Fruit fly (Drosophila melanogaster) whole organism, embryonic: ENCODE measurements around the gene CG45428.

Experiments
- CG10274 ChIP-seq: fragments of 200-800 bp; sonication (Bioruptor generic); optimal IDR thresholded peaks from 3 replicates; lab custom pipeline; 2017; ENCODE audit warnings: missing biosample characterization, mild to moderate bottlenecking, missing genetic modification characterization
- CG10321 ChIP-seq: fragments of 200-800 bp; sonication (Bioruptor generic); IDR thresholded peaks from 2 replicates; pipeline ENCODE4 v1.3.6; 2022; ENCODE audit warnings: missing biosample characterization, missing genetic modification characterization
- CG11456 ChIP-seq: fragments of 200-800 bp; sonication (Bioruptor generic); IDR thresholded peaks from 3 replicates; pipeline ENCODE4 v1.3.6; 2022; ENCODE audit warnings: missing biosample characterization, missing genetic modification characterization
- CG13296 ChIP-seq: fragments of 200-800 bp; sonication (Bioruptor generic); optimal IDR thresholded peaks from 3 replicates; lab custom pipeline; 2018; ENCODE audit warnings: missing biosample characterization, mild to moderate bottlenecking, missing genetic modification characterization
- CG14860 ChIP-seq: fragments of 200-800 bp; sonication (Bioruptor generic); IDR thresholded peaks from 3 replicates; pipeline ENCODE4 v1.3.6; 2022; ENCODE audit warnings: missing biosample characterization, missing genetic modification characterization; ENCODE audit not compliant: partially characterized antibody
- CG15696 ChIP-seq: fragments of 200-800 bp; sonication (Bioruptor generic); optimal IDR thresholded peaks from 2 replicates; lab custom pipeline; 2019; ENCODE audit warnings: missing biosample characterization, mild to moderate bottlenecking, missing genetic modification characterization, moderate library complexity
- CG16813 ChIP-seq: fragments of 200-800 bp; sonication (Bioruptor generic); IDR thresholded peaks from 3 replicates; pipeline ENCODE4 v1.3.6; 2022; ENCODE audit warnings: missing biosample characterization, missing genetic modification characterization; ENCODE audit not compliant: partially characterized antibody
- CG1832 ChIP-seq: fragments of 200-800 bp; sonication (Bioruptor generic); optimal IDR thresholded peaks from 2 replicates; lab custom pipeline; 2017; ENCODE audit warnings: missing biosample characterization, mild to moderate bottlenecking, missing genetic modification characterization, inconsistent platforms
- CG32532 ChIP-seq: fragments of 200-800 bp; sonication (Bioruptor generic); IDR thresholded peaks from 2 replicates; pipeline ENCODE4 v1.3.6; 2022; ENCODE audit warnings: missing biosample characterization, missing genetic modification characterization
- CG3726 ChIP-seq: fragments of 200-800 bp; sonication (Bioruptor generic); IDR thresholded peaks from 3 replicates; pipeline ENCODE4, ENCODE4 v1.3.6; 2022; ENCODE audit warnings: missing biosample characterization, missing genetic modification characterization
- CG6254 ChIP-seq: fragments of 200-800 bp; sonication (Bioruptor generic); optimal IDR thresholded peaks from 3 replicates; lab custom pipeline; 2017; ENCODE audit warnings: mild to moderate bottlenecking, missing biosample characterization, missing genetic modification reagents, missing genetic modification characterization
- CG6654 ChIP-seq: fragments of 200-800 bp; sonication (Bioruptor generic); optimal IDR thresholded peaks from 2 replicates; lab custom pipeline; 2017; ENCODE audit warnings: missing biosample characterization, mild to moderate bottlenecking, missing genetic modification characterization
- Camta ChIP-seq: fragments of 200-800 bp; sonication (Bioruptor generic); optimal IDR thresholded peaks from 2 replicates; lab custom pipeline; 2016; ENCODE audit warnings: missing biosample characterization, missing genetic modification characterization
- Dbx ChIP-seq: fragments of 200-800 bp; sonication (Bioruptor generic); IDR thresholded peaks from 3 replicates; pipeline ENCODE4 v1.3.6; 2022; ENCODE audit warnings: missing biosample characterization, missing genetic modification characterization
- Deaf1 ChIP-seq: fragments of 200-800 bp; optimal IDR thresholded peaks from 3 replicates; lab custom pipeline; 2019; ENCODE audit warnings: missing biosample characterization, mild to moderate bottlenecking, missing genetic modification characterization, moderate library complexity
- Dfd ChIP-seq, 2 experiments: fragments of >200 bp; optimal IDR thresholded peaks; 2 replicates each; lab custom pipeline; 2017; ENCODE audit warnings: missing biosample characterization in 2 of 2, missing genetic modification characterization in 2 of 2
- Dll ChIP-seq: fragments of 200-800 bp; sonication (Bioruptor generic); IDR thresholded peaks from 4 replicates; pipeline ENCODE4 v1.3.6; 2022; ENCODE audit warnings: missing biosample characterization, missing genetic modification characterization; ENCODE audit not compliant: partially characterized antibody
- GATAe ChIP-seq: fragments of 200-800 bp; sonication (Bioruptor generic); conservative IDR thresholded peaks from 2 replicates; pipeline ENCODE4 v1.3.6; 2022; ENCODE audit warnings: missing biosample characterization, missing genetic modification characterization
- Gug ChIP-seq: fragments of 200-800 bp; sonication (Bioruptor generic); IDR thresholded peaks from 4 replicates; pipeline ENCODE4 v1.3.6; 2022; ENCODE audit warnings: missing biosample characterization, missing genetic modification characterization
- HHEX ChIP-seq: fragments of 200-800 bp; sonication (Bioruptor generic); optimal IDR thresholded peaks from 3 replicates; lab custom pipeline; 2017; ENCODE audit warnings: missing biosample characterization, mild to moderate bottlenecking, missing genetic modification characterization, missing genetic modification reagents
- HLH4C ChIP-seq: fragments of 200-800 bp; sonication (Bioruptor generic); IDR thresholded peaks from 3 replicates; pipeline ENCODE4 v1.3.6; 2022; ENCODE audit warnings: missing biosample characterization, missing genetic modification characterization; ENCODE audit not compliant: partially characterized antibody
- Hsf ChIP-seq: fragments of 200-800 bp; sonication (Bioruptor generic); optimal IDR thresholded peaks from 3 replicates; lab custom pipeline; 2016; ENCODE audit warnings: missing biosample characterization, missing genetic modification characterization
- Nf-YC ChIP-seq: fragments of 200-800 bp; optimal IDR thresholded peaks from 3 replicates; lab custom pipeline; 2019; ENCODE audit warnings: missing biosample characterization, mild to moderate bottlenecking, missing genetic modification characterization, moderate library complexity
- Scr ChIP-seq: fragments of 200-800 bp; sonication (Bioruptor generic); IDR thresholded peaks from 2 replicates; pipeline ENCODE4 v1.3.6; 2022; ENCODE audit warnings: missing biosample characterization, missing genetic modification characterization; ENCODE audit not compliant: partially characterized antibody
- Trl ChIP-seq, 3 experiments: fragments of >200 bp in 2 of 3; fragments of 200-800 bp in 1 of 3; sonication (Bioruptor generic) in 1 of 3; optimal IDR thresholded peaks; 2 replicates in 1 of 3; 3 replicates in 2 of 3; lab custom pipeline; 2016 to 2017; ENCODE audit warnings: missing biosample characterization in 1 of 3, missing genetic modification characterization in 1 of 3
- ara ChIP-seq: fragments of 200-800 bp; sonication (Bioruptor generic); IDR thresholded peaks from 2 replicates; pipeline ENCODE4 v1.3.6; 2022; ENCODE audit warnings: missing biosample characterization, missing genetic modification characterization
- bsh ChIP-seq, 2 experiments: fragments of 200-800 bp; sonication (Bioruptor generic); optimal IDR thresholded peaks; 2 replicates each; lab custom pipeline; 2017 to 2018; ENCODE audit warnings: mild to moderate bottlenecking in 2 of 2, missing biosample characterization in 2 of 2, missing genetic modification characterization in 2 of 2, moderate library complexity in 1 of 2
- chif ChIP-seq, 2 experiments: fragments of 200-800 bp; sonication (Bioruptor generic); optimal IDR thresholded peaks; 3 replicates each; lab custom pipeline; 2016; ENCODE audit warnings: missing biosample characterization in 2 of 2, missing genetic modification characterization in 2 of 2
- chinmo ChIP-seq: fragments of 200-800 bp; sonication (Bioruptor generic); IDR thresholded peaks from 4 replicates; pipeline ENCODE4 v1.3.6; 2022; ENCODE audit warnings: missing biosample characterization, missing genetic modification characterization; ENCODE audit not compliant: partially characterized antibody
- ci ChIP-seq: fragments of 200-800 bp; sonication (Bioruptor generic); IDR thresholded peaks from 3 replicates; pipeline ENCODE4 v1.3.6; 2022; ENCODE audit warnings: missing biosample characterization, missing genetic modification characterization
- corto ChIP-seq: fragments of 200-800 bp; sonication (Bioruptor generic); optimal IDR thresholded peaks from 2 replicates; lab custom pipeline; 2016; ENCODE audit warnings: missing biosample characterization, mild to moderate bottlenecking, missing genetic modification characterization, moderate library complexity
- crol ChIP-seq: fragments of 200-800 bp; sonication (Bioruptor generic); IDR thresholded peaks from 2 replicates; pipeline ENCODE4 v1.3.6; 2022; ENCODE audit warnings: missing biosample characterization, missing genetic modification characterization
- ewg ChIP-seq: fragments of 200-800 bp; sonication (Bioruptor generic); optimal IDR thresholded peaks from 3 replicates; lab custom pipeline; 2017; ENCODE audit warnings: mild to moderate bottlenecking, missing biosample characterization, missing genetic modification reagents, missing genetic modification characterization
- lbe ChIP-seq: fragments of 200-800 bp; sonication (Bioruptor generic); optimal IDR thresholded peaks from 2 replicates; lab custom pipeline; 2016; ENCODE audit warnings: missing biosample characterization, mild to moderate bottlenecking, missing genetic modification characterization
- nom ChIP-seq: fragments of 200-800 bp; sonication (Bioruptor generic); optimal IDR thresholded peaks from 2 replicates; lab custom pipeline; 2017; ENCODE audit warnings: missing biosample characterization, missing genetic modification characterization, mild to moderate bottlenecking, moderate library complexity, missing genetic modification reagents
- scrt ChIP-seq: fragments of 200-800 bp; sonication (Bioruptor generic); optimal IDR thresholded peaks from 2 replicates; lab custom pipeline; 2018; ENCODE audit warnings: missing biosample characterization, mild to moderate bottlenecking, missing genetic modification characterization, moderate library complexity
- sens ChIP-seq: fragments of 200-800 bp; sonication (Bioruptor generic); peaks from one replicate; lab custom pipeline; 2016; ENCODE audit warnings: missing biosample characterization, missing genetic modification characterization
- sr ChIP-seq: fragments of 200-800 bp; sonication (Bioruptor generic); IDR thresholded peaks from 3 replicates; pipeline ENCODE4 v1.3.6; 2022; ENCODE audit warnings: missing biosample characterization, missing genetic modification characterization
- tgo ChIP-seq: fragments of 200-800 bp; sonication (Bioruptor generic); IDR thresholded peaks from 3 replicates; pipeline ENCODE4 v1.3.6; 2022; ENCODE audit warnings: missing biosample characterization, missing genetic modification characterization
- ttk ChIP-seq: fragments of 200-800 bp; sonication (Bioruptor generic); IDR thresholded peaks from 2 replicates; pipeline ENCODE4 v2.1.2; 2022; ENCODE audit warnings: missing biosample characterization, missing genetic modification characterization
- zen2 ChIP-seq: fragments of 200-800 bp; sonication (Bioruptor generic); IDR thresholded peaks from 3 replicates; pipeline ENCODE4 v1.3.6; 2022; ENCODE audit warnings: missing biosample characterization, missing genetic modification characterization; ENCODE audit not compliant: partially characterized antibody

The CG45428 gene

DNA sequence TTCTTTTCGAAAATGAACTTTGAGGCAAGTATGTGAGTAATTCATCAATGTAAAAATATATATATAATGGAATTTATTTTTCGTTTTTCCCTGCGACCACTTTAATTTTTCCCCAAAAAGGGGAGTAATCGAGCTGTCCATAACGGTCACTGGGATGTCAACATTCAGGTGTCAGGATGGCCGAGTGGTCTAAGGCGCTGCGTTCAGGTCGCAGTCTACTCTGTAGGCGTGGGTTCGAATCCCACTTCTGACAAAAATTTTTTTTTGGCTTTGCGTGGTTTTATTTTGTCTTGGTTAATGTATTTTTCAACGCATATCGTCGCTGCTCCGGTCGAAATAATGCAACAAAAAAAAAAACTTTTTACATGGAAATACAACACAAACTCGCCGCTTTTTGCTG is 6.2 kb upstream of the CG45428 start (continued):
- TF ChIP-seq Scr (peak; percentile 67), CG16813 (peak; percentile 88), HLH4C (peak; percentile 74), Dll (GFP tag; lab: Robert Waterston, UW) (0 out of 4 replicates have a peak, but pooled peaks have one; percentile 36), Hsf (no peak)

DNA sequence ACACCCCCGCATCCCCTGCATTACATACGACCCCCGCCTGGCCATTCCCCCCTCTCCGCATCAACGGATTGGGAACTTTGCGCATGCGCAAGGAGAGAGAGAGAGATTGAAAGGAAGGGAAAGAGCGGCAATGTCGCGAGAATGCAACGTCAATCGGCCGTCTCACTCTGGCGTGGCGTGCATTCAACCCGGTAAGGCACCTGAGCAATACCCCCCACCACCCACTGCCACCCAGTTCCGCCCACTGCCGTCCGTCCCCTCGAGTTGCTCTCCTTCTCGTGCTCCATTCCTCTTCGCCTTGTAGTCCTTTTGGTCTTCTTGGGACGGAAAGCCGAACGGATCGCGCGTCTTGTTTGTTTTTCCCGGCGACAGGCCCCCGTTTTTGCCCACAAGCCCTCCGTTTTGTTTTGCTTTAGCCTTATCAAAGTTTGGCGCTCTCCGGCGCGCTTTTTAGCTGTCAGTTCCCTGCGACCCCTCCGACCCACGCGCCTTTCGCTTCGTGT is 2.9 kb upstream of the CG45428 start:
- TF ChIP-seq Dbx (GFP tag; lab: Robert Waterston, UW) (0 out of 3 replicates have a peak, but pooled peaks have one; percentile 12), CG10321 (GFP tag; lab: Robert Waterston, UW) (0 out of 2 replicates have a peak, but pooled peaks have one; percentile 33), ci (GFP tag; lab: Robert Waterston, UW) (0 out of 3 replicates have a peak, but pooled peaks have one; percentile 24), CG32532 (GFP tag; lab: Robert Waterston, UW) (0 out of 2 replicates have a peak, but pooled peaks have one; percentile 4), sens (GFP tag; lab: Kevin White, UChicago) (peak; percentile 14), ewg (GFP tag; lab: Kevin White, UChicago) (peak; percentile 94), ara (GFP tag; lab: Robert Waterston, UW) (0 out of 2 replicates have a peak, but pooled peaks have one; percentile 9), nom (GFP tag; lab: Kevin White, UChicago) (peak; percentile 86), CG6654 (no peak), CG1832 (GFP tag; lab: Kevin White, UChicago) (peak; percentile 20), zen2 (GFP tag; lab: Robert Waterston, UW) (0 out of 3 replicates have a peak, but pooled peaks have one; percentile 6), CG14860 (GFP tag; lab: Robert Waterston, UW) (0 out of 3 replicates have a peak, but pooled peaks have one; percentile 30), lbe (peak; percentile 45), chinmo (GFP tag; lab: Robert Waterston, UW) (0 out of 4 replicates have a peak, but pooled peaks have one; percentile 67), CG6254 (GFP tag; lab: Kevin White, UChicago) (peak; percentile 29), CG13296 (no peak), Camta (GFP tag; lab: Kevin White, UChicago) (no peak), CG10274 (no peak), Dfd (GFP tag; optimal IDR thresholded peaks at IDR 0.05; lab: Kevin White, UChicago) (no peak), Nf-YC (tag; lab: Kevin White, UChicago) (no peak), Deaf1 (tag; lab: Kevin White, UChicago) (peak; percentile 61), corto (no peak), scrt (GFP tag; lab: Kevin White, UChicago) (peak; percentile 45), Trl (optimal IDR thresholded peaks at IDR 0.05; lab: Kevin White, UChicago) (peak; percentile 56 to 67), Trl (GFP tag; optimal IDR thresholded peaks at IDR 0.05; lab: Kevin White, UChicago) (no peak), Gug (GFP tag; lab: Robert Waterston, UW) (no peak), CG15696 (no peak), CG3726 (GFP tag; lab: Robert Waterston, UW) (0 out of 3 replicates have a peak, but pooled peaks have one; percentile 30), tgo (GFP tag; lab: Robert Waterston, UW) (no peak), GATAe (0 out of 2 replicates have a peak, but pooled peaks have one; percentile 21), sr (0 out of 3 replicates have a peak, but pooled peaks have one; percentile 26), crol (GFP tag; lab: Robert Waterston, UW) (peak; percentile 95), bsh (GFP tag; optimal IDR thresholded peaks at IDR 0.05; lab: Kevin White, UChicago) (peak in 1 of 2 experiments; percentile 44), CG11456 (0 out of 3 replicates have a peak, but pooled peaks have one; percentile 37), HHEX (GFP tag; lab: Kevin White, UChicago) (no peak), chif (GFP tag; optimal IDR thresholded peaks at IDR 0.05; lab: Kevin White, UChicago) (no peak), ttk (GFP tag; lab: Robert Waterston, UW) (0 out of 2 replicates have a peak, but pooled peaks have one; percentile 21)
